Fruit fly (Drosophila melanogaster) whole organism, embryonic: Measurements from ENCODE around the gene yellow-f.

Source experiments
- Blimp-1 ChIP-seq: fragments of 200-800 bp; sonication (Bioruptor generic); optimal IDR thresholded peaks from 3 replicates; lab custom pipeline; 2018; ENCODE audit warnings: missing biosample characterization, missing genetic modification characterization, mild to moderate bottlenecking, moderate library complexity, missing genetic modification reagents
- CG10274 ChIP-seq: fragments of 200-800 bp; sonication (Bioruptor generic); optimal IDR thresholded peaks from 3 replicates; lab custom pipeline; 2017; ENCODE audit warnings: missing biosample characterization, mild to moderate bottlenecking, missing genetic modification characterization
- CG11504 ChIP-seq: fragments of 200-800 bp; sonication (Bioruptor generic); optimal IDR thresholded peaks from 3 replicates; lab custom pipeline; 2019; ENCODE audit warnings: missing biosample characterization, mild to moderate bottlenecking, missing genetic modification characterization, moderate library complexity
- CG18764 ChIP-seq: fragments of 200-800 bp; sonication (Bioruptor generic); optimal IDR thresholded peaks from 3 replicates; lab custom pipeline; 2016; ENCODE audit warnings: missing biosample characterization, missing genetic modification characterization
- CG2116 ChIP-seq: fragments of 200-800 bp; sonication (Bioruptor generic); optimal IDR thresholded peaks from 3 replicates; lab custom pipeline; 2018; ENCODE audit warnings: missing biosample characterization, mild to moderate bottlenecking, missing genetic modification characterization
- CG2202 ChIP-seq: fragments of 200-800 bp; sonication (Bioruptor generic); optimal IDR thresholded peaks from 2 replicates; lab custom pipeline; 2018; ENCODE audit warnings: missing biosample characterization, mild to moderate bottlenecking, missing genetic modification characterization
- CG32532 ChIP-seq: fragments of 200-800 bp; sonication (Bioruptor generic); IDR thresholded peaks from 2 replicates; pipeline ENCODE4 v1.3.6; 2022; ENCODE audit warnings: missing biosample characterization, missing genetic modification characterization
- CG34224 ChIP-seq: fragments of 200-800 bp; sonication (Bioruptor generic); IDR thresholded peaks from 3 replicates; pipeline ENCODE4 v1.3.6; 2022; ENCODE audit warnings: missing biosample characterization, missing genetic modification characterization; ENCODE audit not compliant: partially characterized antibody
- CG34422 ChIP-seq: fragments of 200-800 bp; sonication (Bioruptor generic); IDR thresholded peaks from 3 replicates; pipeline ENCODE4 v1.3.6; 2022; ENCODE audit warnings: missing biosample characterization, missing genetic modification characterization
- CG3847 ChIP-seq: fragments of 200-800 bp; sonication (Bioruptor generic); IDR thresholded peaks from 2 replicates; pipeline ENCODE4 v1.3.6; 2022; ENCODE audit warnings: missing biosample characterization, missing genetic modification characterization
- CG4360 ChIP-seq: fragments of 200-800 bp; sonication (Bioruptor generic); IDR thresholded peaks from 2 replicates; pipeline ENCODE4 v1.3.6; 2022; ENCODE audit warnings: missing biosample characterization, missing genetic modification characterization
- CG4424 ChIP-seq: fragments of 200-800 bp; sonication (Bioruptor generic); optimal IDR thresholded peaks from 3 replicates; lab custom pipeline; 2016; ENCODE audit warnings: missing biosample characterization, missing genetic modification characterization
- CG6765 ChIP-seq: fragments of 200-800 bp; sonication (Bioruptor generic); optimal IDR thresholded peaks from 3 replicates; lab custom pipeline; 2017; ENCODE audit warnings: missing biosample characterization, mild to moderate bottlenecking, missing genetic modification characterization
- CG6791 ChIP-seq: fragments of 200-800 bp; sonication (Bioruptor generic); IDR thresholded peaks from 3 replicates; pipeline ENCODE4 v1.3.6; 2022; ENCODE audit warnings: missing biosample characterization, missing genetic modification characterization; ENCODE audit not compliant: partially characterized antibody
- CG7357 ChIP-seq: fragments of 200-800 bp; sonication (Bioruptor generic); IDR thresholded peaks from 3 replicates; pipeline ENCODE4 v1.3.6; 2022; ENCODE audit warnings: missing biosample characterization, missing genetic modification characterization
- CG7786 ChIP-seq: fragments of 200-800 bp; sonication (Bioruptor generic); optimal IDR thresholded peaks from 2 replicates; lab custom pipeline; 2016; ENCODE audit warnings: missing biosample characterization, missing genetic modification characterization
- CG8924 ChIP-seq: fragments of 200-800 bp; optimal IDR thresholded peaks from 3 replicates; lab custom pipeline; 2019; ENCODE audit warnings: missing biosample characterization, mild to moderate bottlenecking, missing genetic modification characterization, moderate library complexity
- CG9609 ChIP-seq: fragments of 200-800 bp; sonication (Bioruptor generic); optimal IDR thresholded peaks from 3 replicates; lab custom pipeline; 2016; ENCODE audit warnings: missing biosample characterization, missing genetic modification characterization
- Camta ChIP-seq: fragments of 200-800 bp; sonication (Bioruptor generic); optimal IDR thresholded peaks from 2 replicates; lab custom pipeline; 2016; ENCODE audit warnings: missing biosample characterization, missing genetic modification characterization
- Chrac-16 ChIP-seq: fragments of 200-800 bp; sonication (Bioruptor generic); optimal IDR thresholded peaks from 3 replicates; lab custom pipeline; 2016; ENCODE audit warnings: missing biosample characterization, missing genetic modification characterization
- CoRest ChIP-seq: fragments of 200-800 bp; sonication (Bioruptor generic); optimal IDR thresholded peaks from 3 replicates; lab custom pipeline; 2018; ENCODE audit warnings: missing biosample characterization, mild to moderate bottlenecking, missing genetic modification characterization, moderate library complexity
- Dad ChIP-seq: fragments of 200-800 bp; sonication (Bioruptor generic); optimal IDR thresholded peaks from 3 replicates; lab custom pipeline; 2016; ENCODE audit warnings: missing biosample characterization, missing genetic modification characterization
- Dek ChIP-seq: fragments of 200-800 bp; sonication (Bioruptor generic); optimal IDR thresholded peaks from 3 replicates; lab custom pipeline; 2019; ENCODE audit warnings: missing biosample characterization, mild to moderate bottlenecking, missing genetic modification characterization, moderate library complexity
- E2f2 ChIP-seq: fragments of 200-800 bp; sonication (Bioruptor generic); IDR thresholded peaks from 2 replicates; pipeline ENCODE4 v1.3.6; 2022; ENCODE audit warnings: missing biosample characterization, missing genetic modification characterization
- Fer1 ChIP-seq: fragments of 200-800 bp; sonication (Bioruptor generic); optimal IDR thresholded peaks from 2 replicates; lab custom pipeline; 2017; ENCODE audit warnings: missing biosample characterization, mild to moderate bottlenecking, missing genetic modification characterization
- Fer2 ChIP-seq: fragments of 200-800 bp; sonication (Bioruptor generic); optimal IDR thresholded peaks from 2 replicates; lab custom pipeline; 2018; ENCODE audit warnings: missing biosample characterization, mild to moderate bottlenecking, missing genetic modification characterization, moderate library complexity
- Gug ChIP-seq: fragments of 200-800 bp; sonication (Bioruptor generic); IDR thresholded peaks from 4 replicates; pipeline ENCODE4 v1.3.6; 2022; ENCODE audit warnings: missing biosample characterization, missing genetic modification characterization
- H15 ChIP-seq: fragments of 200-800 bp; sonication (Bioruptor generic); IDR thresholded peaks from 3 replicates; pipeline ENCODE4 v1.3.6; 2022; ENCODE audit warnings: missing biosample characterization, missing genetic modification characterization
- H2.0 ChIP-seq: fragments of 200-800 bp; sonication (Bioruptor generic); IDR thresholded peaks from 2 replicates; pipeline ENCODE4 v1.3.6; 2022; ENCODE audit warnings: missing biosample characterization, missing genetic modification characterization
- HLH54F ChIP-seq: fragments of 200-800 bp; sonication (Bioruptor generic); optimal IDR thresholded peaks from 3 replicates; lab custom pipeline; 2016; ENCODE audit warnings: missing biosample characterization, missing genetic modification characterization
- HmgZ ChIP-seq: fragments of 200-800 bp; sonication (Bioruptor generic); optimal IDR thresholded peaks from 2 replicates; lab custom pipeline; 2018; ENCODE audit warnings: missing biosample characterization, mild to moderate bottlenecking, missing genetic modification characterization
- Hsf ChIP-seq: fragments of 200-800 bp; sonication (Bioruptor generic); optimal IDR thresholded peaks from 3 replicates; lab custom pipeline; 2016; ENCODE audit warnings: missing biosample characterization, missing genetic modification characterization
- Oli ChIP-seq: fragments of 200-800 bp; sonication (Bioruptor generic); optimal IDR thresholded peaks from 2 replicates; lab custom pipeline; 2018; ENCODE audit warnings: missing biosample characterization, mild to moderate bottlenecking, missing genetic modification characterization, moderate library complexity
- Sox100B ChIP-seq: fragments of 200-800 bp; sonication (Bioruptor generic); optimal IDR thresholded peaks from 3 replicates; lab custom pipeline; 2018; ENCODE audit warnings: missing biosample characterization, mild to moderate bottlenecking, missing genetic modification characterization
- Xrp1 ChIP-seq: fragments of 200-800 bp; sonication (Bioruptor generic); IDR thresholded peaks from 2 replicates; pipeline ENCODE4 v1.3.6; 2022; ENCODE audit warnings: missing biosample characterization, missing genetic modification characterization
- ap ChIP-seq: fragments of 200-800 bp; sonication (Bioruptor generic); IDR thresholded peaks from 2 replicates; pipeline ENCODE4 v1.3.6; 2022; ENCODE audit warnings: missing biosample characterization, missing genetic modification characterization
- bowl ChIP-seq: fragments of 200-800 bp; sonication (Bioruptor generic); IDR thresholded peaks from 2 replicates; pipeline ENCODE4 v1.3.6; 2022; ENCODE audit warnings: missing biosample characterization, missing genetic modification characterization
- cas ChIP-seq: fragments of 200-800 bp; sonication (Bioruptor generic); IDR thresholded peaks from 2 replicates; pipeline ENCODE4 v1.3.6; 2022; ENCODE audit warnings: missing biosample characterization, missing genetic modification characterization
- cg ChIP-seq: fragments of 200-800 bp; sonication (Bioruptor generic); optimal IDR thresholded peaks from 3 replicates; lab custom pipeline; 2019; ENCODE audit warnings: missing biosample characterization, mild to moderate bottlenecking, missing genetic modification characterization, moderate library complexity
- crol ChIP-seq: fragments of 200-800 bp; sonication (Bioruptor generic); IDR thresholded peaks from 2 replicates; pipeline ENCODE4 v1.3.6; 2022; ENCODE audit warnings: missing biosample characterization, missing genetic modification characterization
- nerfin-1 ChIP-seq: fragments of 200-800 bp; sonication (Bioruptor generic); optimal IDR thresholded peaks from 3 replicates; lab custom pipeline; 2019; ENCODE audit warnings: missing biosample characterization, mild to moderate bottlenecking, missing genetic modification characterization, moderate library complexity
- nmo ChIP-seq: fragments of 200-800 bp; sonication (Bioruptor generic); optimal IDR thresholded peaks from 2 replicates; lab custom pipeline; 2018; ENCODE audit warnings: missing biosample characterization, mild to moderate bottlenecking, missing genetic modification characterization, moderate library complexity
- pum ChIP-seq: fragments of 200-800 bp; sonication (Bioruptor generic); optimal IDR thresholded peaks from 2 replicates; lab custom pipeline; 2016; ENCODE audit warnings: missing biosample characterization, missing genetic modification characterization
- row ChIP-seq: fragments of 200-800 bp; sonication (Bioruptor generic); IDR thresholded peaks from 3 replicates; pipeline ENCODE4 v1.3.6; 2022; ENCODE audit warnings: missing biosample characterization, missing genetic modification characterization
- scrt ChIP-seq: fragments of 200-800 bp; sonication (Bioruptor generic); optimal IDR thresholded peaks from 2 replicates; lab custom pipeline; 2018; ENCODE audit warnings: missing biosample characterization, mild to moderate bottlenecking, missing genetic modification characterization, moderate library complexity
- sd ChIP-seq: fragments of 200-800 bp; sonication (Bioruptor generic); optimal IDR thresholded peaks from 3 replicates; lab custom pipeline; 2018; ENCODE audit warnings: missing biosample characterization, mild to moderate bottlenecking, missing genetic modification characterization, moderate library complexity
- sens ChIP-seq: fragments of 200-800 bp; sonication (Bioruptor generic); peaks from one replicate; lab custom pipeline; 2016; ENCODE audit warnings: missing biosample characterization, missing genetic modification characterization
- sim ChIP-seq: fragments of 200-800 bp; sonication (Bioruptor generic); IDR thresholded peaks from 2 replicates; pipeline ENCODE4 v1.3.6; 2022; ENCODE audit warnings: missing biosample characterization, missing genetic modification characterization
- sqz ChIP-seq: fragments of 200-800 bp; sonication (Bioruptor generic); optimal IDR thresholded peaks from 3 replicates; lab custom pipeline; 2018; ENCODE audit warnings: missing biosample characterization, mild to moderate bottlenecking, missing genetic modification characterization
- tin ChIP-seq: fragments of 200-800 bp; sonication (Bioruptor generic); optimal IDR thresholded peaks from 3 replicates; lab custom pipeline; 2016; ENCODE audit warnings: missing biosample characterization, missing genetic modification characterization
- usp ChIP-seq: fragments of >200 bp; optimal IDR thresholded peaks from 2 replicates; lab custom pipeline; 2017; ENCODE audit warnings: missing biosample characterization, missing genetic modification characterization

Gene yellow-f

dm6 chr3R:12997550-12998233, 4.7 kb upstream of the yellow-f start, which contains the start of the genes CG17327, CG44194 and CG7518 (continued):
- TF ChIP-seq H15 (GFP tag; lab: Robert Waterston, UW) (no peak), sqz (no peak), Gug (GFP tag; lab: Robert Waterston, UW) (no peak; the same call in 3 of the 4 replicates), pum (GFP tag; lab: Kevin White, UChicago) (peak; percentile 27), Fer2 (tag; lab: Kevin White, UChicago) (peak; percentile 14), CG32532 (0 out of 2 replicates have a peak, but pooled peaks have one; percentile 12), Hsf (peak; percentile 26), nmo (GFP tag; lab: Kevin White, UChicago) (peak; percentile 45), CG10274 (GFP tag; lab: Kevin White, UChicago) (no peak), CG11504 (tag; lab: Kevin White, UChicago) (no peak), CG8924 (peak; percentile 9), nerfin-1 (peak; percentile 2), cas (no peak), CG6791 (GFP tag; lab: Robert Waterston, UW) (peak; percentile 42; the same call in 1 of the 3 replicates), CG4424 (GFP tag; lab: Kevin White, UChicago) (no peak), CG34422 (peak; percentile 35; the same call in 1 of the 3 replicates), CG3847 (GFP tag; lab: Robert Waterston, UW) (peak; percentile 24; the same call in 1 of the 2 replicates), CG7357 (GFP tag; lab: Robert Waterston, UW) (peak; percentile 88), CG2116 (GFP tag; lab: Kevin White, UChicago) (peak; percentile 74), row (GFP tag; lab: Robert Waterston, UW) (peak; percentile 84), CoRest (tag; lab: Kevin White, UChicago) (no peak), H2.0 (no peak), Blimp-1 (GFP tag; lab: Kevin White, UChicago) (no peak), Chrac-16 (GFP tag; lab: Kevin White, UChicago) (no peak), CG6765 (GFP tag; lab: Kevin White, UChicago) (no peak), CG2202 (tag; lab: Kevin White, UChicago) (no peak), CG4360 (GFP tag; lab: Robert Waterston, UW) (no peak), HLH54F (GFP tag; lab: Kevin White, UChicago) (peak; percentile 40), sim (no peak), Xrp1 (GFP tag; lab: Robert Waterston, UW) (no peak), CG9609 (GFP tag; lab: Kevin White, UChicago) (peak; percentile 5), CG18764 (GFP tag; lab: Kevin White, UChicago) (no peak), cg (GFP tag; lab: Kevin White, UChicago) (no peak), HmgZ (tag; lab: Kevin White, UChicago) (peak; percentile 2), usp (no peak), CG7786 (GFP tag; lab: Kevin White, UChicago) (peak; percentile 26), ap (no peak), Dek (tag; lab: Kevin White, UChicago) (peak; percentile 23), E2f2 (peak; percentile 24; the same call in 1 of the 2 replicates), Oli (no peak), Fer1 (GFP tag; lab: Kevin White, UChicago) (no peak), sens (GFP tag; lab: Kevin White, UChicago) (peak; percentile 54), scrt (no peak), Camta (peak; percentile 40), sd (tag; lab: Kevin White, UChicago) (no peak), Sox100B (GFP tag; lab: Kevin White, UChicago) (no peak), Dad (no peak), CG34224 (GFP tag; lab: Robert Waterston, UW) (peak; percentile 10; the same call in 1 of the 3 replicates), tin (GFP tag; lab: Kevin White, UChicago) (peak; percentile 18), bowl (GFP tag; lab: Robert Waterston, UW) (no peak), crol (GFP tag; lab: Robert Waterston, UW) (no peak)
